Worm (Caenorhabditis elegans) whole organism, L3 larva: ENCODE results near the gene F17E9.18.
"Not testable (repeated sequence)": the region's sequence is repeated elsewhere in the genome, so short reads cannot be mapped to it uniquely, and the experiment has no call there.

Experiments
- aly-2 ChIP-seq: fragments of 150-350 bp; optimal IDR thresholded peaks from 2 replicates; lab custom pipeline; 2014; ENCODE audit warnings: missing biosample characterization, missing genetic modification characterization
- ceh-16 ChIP-seq: sonication (generic microtip); optimal IDR thresholded peaks from 2 replicates; lab custom pipeline; 2017; ENCODE audit warnings: missing biosample characterization, missing genetic modification characterization
- ceh-28 ChIP-seq: fragments of 150-350 bp; optimal IDR thresholded peaks from 2 replicates; lab custom pipeline; 2014; ENCODE audit warnings: missing biosample characterization, missing genetic modification reagents, missing genetic modification characterization
- ceh-82 ChIP-seq: fragments of 150-350 bp; optimal IDR thresholded peaks from 2 replicates; lab custom pipeline; 2014; ENCODE audit warnings: missing biosample characterization, missing genetic modification characterization
- ceh-9 ChIP-seq: sonication (generic microtip); optimal IDR thresholded peaks from 2 replicates; lab custom pipeline; 2018; ENCODE audit warnings: missing biosample characterization, missing genetic modification characterization
- daf-12 ChIP-seq: fragments of 150-350 bp; optimal IDR thresholded peaks from 2 replicates; lab custom pipeline; 2014; ENCODE audit warnings: missing biosample characterization, missing genetic modification reagents, missing genetic modification characterization
- egl-27 ChIP-seq: sonication (generic microtip); optimal IDR thresholded peaks from 4 replicates; lab custom pipeline; 2017; ENCODE audit warnings: missing biosample characterization, missing genetic modification reagents, missing genetic modification characterization
- elt-3 ChIP-seq, 3 experiments: fragments of 150-350 bp in 1 of 3; sonication (generic microtip) in 2 of 3; optimal IDR thresholded peaks; 2 replicates in 2 of 3; 4 replicates in 1 of 3; lab custom pipeline; 2014 to 2017; ENCODE audit warnings: missing biosample characterization in 3 of 3, missing genetic modification characterization in 3 of 3
- eor-1 ChIP-seq, 2 experiments: fragments of 150-350 bp; optimal IDR thresholded peaks; 2 replicates each; lab custom pipeline; 2014 to 2018; ENCODE audit warnings: missing biosample characterization in 2 of 2, missing genetic modification characterization in 2 of 2
- fkh-2 ChIP-seq: fragments of 150-350 bp; optimal IDR thresholded peaks from 2 replicates; lab custom pipeline; 2014; ENCODE audit warnings: missing biosample characterization, missing genetic modification reagents, missing genetic modification characterization
- fos-1 ChIP-seq: fragments of 150-350 bp; optimal IDR thresholded peaks from 2 replicates; lab custom pipeline; 2014; ENCODE audit warnings: missing biosample characterization, missing genetic modification characterization
- hmg-11 ChIP-seq: sonication (generic microtip); optimal IDR thresholded peaks from 2 replicates; lab custom pipeline; 2016; ENCODE audit warnings: missing genetic modification characterization, missing compliant biosample characterization
- jun-1 ChIP-seq: fragments of 150-350 bp; optimal IDR thresholded peaks from 2 replicates; lab custom pipeline; 2014; ENCODE audit warnings: missing biosample characterization, missing genetic modification reagents, missing genetic modification characterization
- lin-15B ChIP-seq: fragments of 150-350 bp; optimal IDR thresholded peaks from 2 replicates; lab custom pipeline; 2014; ENCODE audit warnings: missing biosample characterization, missing genetic modification characterization
- lin-39 ChIP-seq: fragments of 150-350 bp; optimal IDR thresholded peaks from 2 replicates; lab custom pipeline; 2018; ENCODE audit warnings: missing biosample characterization, missing genetic modification reagents, missing genetic modification characterization
- lsy-12 ChIP-seq: sonication (generic microtip); optimal IDR thresholded peaks from 2 replicates; lab custom pipeline; 2016; ENCODE audit warnings: mild to moderate bottlenecking, missing genetic modification characterization, missing compliant biosample characterization
- mdl-1 ChIP-seq: fragments of 150-350 bp; optimal IDR thresholded peaks from 2 replicates; lab custom pipeline; 2014; ENCODE audit warnings: missing biosample characterization, missing genetic modification characterization
- mml-1 ChIP-seq: fragments of 150-350 bp; sonication (generic microtip); optimal IDR thresholded peaks from 3 replicates; lab custom pipeline; 2014; ENCODE audit warnings: missing biosample characterization, missing genetic modification characterization
- nfya-1 ChIP-seq: sonication (generic microtip); optimal IDR thresholded peaks from 2 replicates; lab custom pipeline; 2017; ENCODE audit warnings: missing genetic modification characterization, mild to moderate bottlenecking, missing compliant biosample characterization, antibody characterized with exemption, moderate library complexity; ENCODE audit not compliant: insufficient read depth
- nhr-11 ChIP-seq: fragments of 150-350 bp; optimal IDR thresholded peaks from 2 replicates; lab custom pipeline; 2014; ENCODE audit warnings: missing biosample characterization, missing genetic modification characterization
- nhr-12 ChIP-seq: fragments of 150-350 bp; optimal IDR thresholded peaks from 2 replicates; lab custom pipeline; 2014; ENCODE audit warnings: missing biosample characterization, missing genetic modification characterization
- nhr-23 ChIP-seq: fragments of 150-350 bp; optimal IDR thresholded peaks from 2 replicates; lab custom pipeline; 2014; ENCODE audit warnings: missing biosample characterization, missing genetic modification reagents, missing genetic modification characterization
- nhr-25 ChIP-seq: sonication (generic microtip); optimal IDR thresholded peaks from 2 replicates; lab custom pipeline; 2017; ENCODE audit warnings: missing biosample characterization, missing genetic modification characterization
- nhr-28 ChIP-seq: fragments of 150-350 bp; optimal IDR thresholded peaks from 2 replicates; lab custom pipeline; 2014; ENCODE audit warnings: missing biosample characterization, missing genetic modification characterization
- nhr-43 ChIP-seq: sonication (generic microtip); optimal IDR thresholded peaks from 2 replicates; lab custom pipeline; 2016; ENCODE audit warnings: mild to moderate bottlenecking, missing genetic modification characterization, missing compliant biosample characterization; ENCODE audit not compliant: poor library complexity, severe bottlenecking
- nhr-76 ChIP-seq: fragments of 150-350 bp; sonication (generic microtip); optimal IDR thresholded peaks from 5 replicates; lab custom pipeline; 2014; ENCODE audit warnings: missing biosample characterization, missing genetic modification characterization
- pha-4 ChIP-seq: fragments of 150-350 bp; optimal IDR thresholded peaks from 2 replicates; lab custom pipeline; 2014; ENCODE audit warnings: missing biosample characterization, missing genetic modification reagents, missing genetic modification characterization
- pqm-1 ChIP-seq: fragments of 150-350 bp; optimal IDR thresholded peaks from 2 replicates; lab custom pipeline; 2017; ENCODE audit warnings: missing biosample characterization, missing genetic modification characterization, inconsistent platforms
- sea-2 ChIP-seq: fragments of 150-350 bp; sonication (generic microtip); optimal IDR thresholded peaks from 4 replicates; lab custom pipeline; 2014; ENCODE audit warnings: missing biosample characterization, missing genetic modification reagents, missing genetic modification characterization
- snpc-4 ChIP-seq: fragments of 150-350 bp; optimal IDR thresholded peaks from 2 replicates; lab custom pipeline; 2014; ENCODE audit warnings: missing biosample characterization, missing genetic modification characterization
- tbx-2 ChIP-seq: sonication (generic microtip); optimal IDR thresholded peaks from 2 replicates; lab custom pipeline; 2016; ENCODE audit warnings: mild to moderate bottlenecking, missing genetic modification characterization, missing compliant biosample characterization
- unc-62 ChIP-seq: fragments of 150-350 bp; sonication (generic microtip); optimal IDR thresholded peaks from 4 replicates; lab custom pipeline; 2014; ENCODE audit warnings: missing biosample characterization, missing genetic modification reagents, missing genetic modification characterization
- zag-1 ChIP-seq: fragments of 150-350 bp; optimal IDR thresholded peaks from 2 replicates; lab custom pipeline; 2014; ENCODE audit warnings: missing biosample characterization, missing genetic modification characterization
- ztf-4 ChIP-seq: fragments of 150-350 bp; optimal IDR thresholded peaks from 2 replicates; lab custom pipeline; 2014; ENCODE audit warnings: missing biosample characterization, missing genetic modification characterization

The F17E9.18 gene

DNA sequence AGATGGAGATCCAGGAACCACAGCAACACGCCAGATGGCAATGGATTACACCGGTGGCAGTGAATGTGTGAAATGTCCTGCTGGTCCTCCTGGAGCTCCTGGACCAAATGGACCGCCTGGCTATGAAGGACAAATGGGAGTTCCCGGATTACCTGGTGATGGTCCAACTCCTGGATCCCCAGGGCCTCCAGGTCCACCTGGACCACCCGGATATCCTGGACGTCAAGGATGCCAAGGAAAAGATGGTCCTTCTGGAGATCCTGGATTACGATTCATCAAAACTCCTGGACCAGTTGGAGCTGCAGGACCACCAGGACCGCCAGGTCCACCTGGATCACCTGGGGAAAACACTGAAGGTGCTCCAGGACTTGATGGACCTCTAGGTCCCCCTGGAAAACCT, 10.3 kb upstream of the F17E9.18 start:
- no peak for TF ChIP-seq nhr-43 (tag; lab: Kevin White, UChicago)
- no peak for TF ChIP-seq daf-12 (tag; lab: Kevin White, UChicago)
- no peak for TF ChIP-seq aly-2 (tag; lab: Kevin White, UChicago)
- no peak for TF ChIP-seq lin-39 (tag; lab: Kevin White, UChicago)
- TF ChIP-seq lin-15B (tag; lab: Kevin White, UChicago) = no peak
- no peak for TF ChIP-seq fos-1 (tag; lab: Kevin White, UChicago)
- no peak for TF ChIP-seq ceh-16 (tag; lab: Kevin White, UChicago)
- TF ChIP-seq mdl-1 = no peak
- no peak for TF ChIP-seq nhr-76 (tag; lab: Kevin White, UChicago)
- no peak for TF ChIP-seq pqm-1 (tag; lab: Kevin White, UChicago)
- no peak for TF ChIP-seq nhr-23 (tag; lab: Kevin White, UChicago)
- no peak for TF ChIP-seq tbx-2 (tag; lab: Kevin White, UChicago)
- TF ChIP-seq nhr-25 (tag; lab: Kevin White, UChicago) = no peak
- no peak for TF ChIP-seq snpc-4 (tag; lab: Kevin White, UChicago)
- no peak for TF ChIP-seq elt-3 (tag; optimal IDR thresholded peaks at IDR 0.05; lab: Kevin White, UChicago)
- no peak for TF ChIP-seq nhr-28 (tag; lab: Kevin White, UChicago)
- TF ChIP-seq unc-62 (GFP tag; lab: Kevin White, UChicago) = no peak
- TF ChIP-seq nfya-1 (tag; lab: Kevin White, UChicago) = no peak
- TF ChIP-seq mml-1 (tag; lab: Kevin White, UChicago) = no peak

- no peak for TF ChIP-seq egl-27
- no peak for TF ChIP-seq nhr-23 (tag; lab: Kevin White, UChicago)
- no peak for TF ChIP-seq jun-1 (tag; lab: Kevin White, UChicago)
- TF ChIP-seq tbx-2 (tag; lab: Kevin White, UChicago) = no peak
- no peak for TF ChIP-seq pha-4 (tag; lab: Kevin White, UChicago)
- TF ChIP-seq ztf-4 (tag; lab: Kevin White, UChicago) = no peak
- TF ChIP-seq mml-1 (tag; lab: Kevin White, UChicago) = no peak
- no peak for TF ChIP-seq ceh-9 (tag; lab: Kevin White, UChicago)
- no peak for TF ChIP-seq ceh-28 (tag; lab: Kevin White, UChicago)
- TF ChIP-seq ceh-82 (tag; lab: Kevin White, UChicago) = no peak
- TF ChIP-seq sea-2 (GFP tag; lab: Kevin White, UChicago) = no peak
- TF ChIP-seq lsy-12 (tag; lab: Kevin White, UChicago) = no peak
- TF ChIP-seq ceh-16 (tag; lab: Kevin White, UChicago) = no peak
- no peak for TF ChIP-seq fos-1 (tag; lab: Kevin White, UChicago)
- no peak for TF ChIP-seq hmg-11 (tag; lab: Kevin White, UChicago)
Observed at ce11 chrIV:8355592-8355991, 8.6 kb upstream of the F17E9.18 start, which contains the start of the genes F17E9.2 and col-116. Gene F17E9.2, plus strand, starts transcription at chrIV:8355892. Gene col-116, plus strand, starts transcription at chrIV:8355906.

ce11 chrIV:8354572-8354971, 7.6 kb upstream of the F17E9.18 start, which contains the start of gene F17E9.3:
Gene F17E9.3, plus strand, starts transcription at chrIV:8354872.
- TF ChIP-seq zag-1 (tag; lab: Kevin White, UChicago) = no peak
- TF ChIP-seq ceh-28 (tag; lab: Kevin White, UChicago) = no peak
- no peak for TF ChIP-seq nhr-11
- TF ChIP-seq nhr-12 (tag; lab: Kevin White, UChicago) = no peak
- TF ChIP-seq nhr-25 (tag; lab: Kevin White, UChicago) = no peak
- no peak for TF ChIP-seq eor-1 (tag; optimal IDR thresholded peaks at IDR 0.05; lab: Kevin White, UChicago)
- TF ChIP-seq fos-1 (tag; lab: Kevin White, UChicago) = no peak
- TF ChIP-seq nfya-1 (tag; lab: Kevin White, UChicago) = no peak
- TF ChIP-seq ceh-9 (tag; lab: Kevin White, UChicago) = no peak
- TF ChIP-seq sea-2 (GFP tag; lab: Kevin White, UChicago) = no peak
- no peak for TF ChIP-seq nhr-43 (tag; lab: Kevin White, UChicago)
- no peak for TF ChIP-seq fkh-2 (tag; lab: Kevin White, UChicago)

DNA sequence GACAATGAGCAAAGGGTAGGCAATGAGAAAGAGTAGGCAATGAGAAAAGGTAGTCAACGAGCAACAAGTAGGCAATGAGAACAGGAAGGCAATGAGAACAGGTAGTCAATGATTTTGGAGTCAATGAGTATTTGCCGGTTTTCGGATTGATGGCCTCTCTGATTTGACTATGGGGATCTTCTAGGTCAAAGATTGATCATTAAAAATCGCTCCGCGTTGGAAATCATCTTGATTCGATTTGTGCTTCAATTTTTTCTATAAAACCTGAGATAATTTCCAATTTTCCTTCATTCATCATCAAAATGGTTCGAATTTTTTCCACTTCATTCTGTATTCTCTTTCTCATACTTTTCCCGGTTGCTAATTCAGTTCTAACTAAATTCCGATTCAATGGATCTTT, 5.1 kb upstream of the F17E9.18 start, which contains the start of gene F17E9.16:
TSS of gene F17E9.16 (plus strand) at position 301 of the 400 bp plus-strand sequence.
- not testable (repeated sequence) for TF ChIP-seq zag-1, pha-4, ceh-9 (tag; lab: Kevin White, UChicago)
